Worm (Caenorhabditis elegans): Measurements from ENCODE around the gene F48F7.3.

DNA sequence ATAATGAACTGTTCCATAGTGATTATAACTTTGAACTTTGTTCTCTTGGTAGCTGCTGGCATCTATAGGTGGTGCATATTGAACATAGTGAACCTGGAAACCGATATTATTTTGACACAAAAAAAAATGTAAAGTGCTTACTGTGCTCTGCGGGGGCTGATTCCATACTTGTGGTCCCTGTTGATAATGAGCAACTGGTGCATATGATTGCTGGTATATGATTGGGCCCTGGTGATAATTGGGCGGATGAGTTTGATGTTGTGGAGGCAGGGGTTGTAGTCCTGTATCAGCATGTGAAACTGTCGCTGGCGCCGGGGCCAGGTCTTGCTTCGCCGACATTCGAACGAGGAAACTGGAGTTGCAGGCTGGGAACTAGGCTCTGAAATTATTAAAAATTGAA, 5.0 kb downstream of the F48F7.3 start, which contains the start of gene pqn-39:
- no peak for TF ChIP-seq elt-3 (tag; optimal IDR thresholded peaks at IDR 0.05)
- no peak for TF ChIP-seq mep-1 (tag; optimal IDR thresholded peaks at IDR 0.05)
- TF ChIP-seq nhr-12 (tag; optimal IDR thresholded peaks at IDR 0.05), result no peak
- no peak for TF ChIP-seq unc-62 (GFP tag; optimal IDR thresholded peaks at IDR 0.05)
- no peak for TF ChIP-seq sptf-1 (tag; optimal IDR thresholded peaks at IDR 0.05)
- no peak for TF ChIP-seq ceh-83 (GFP tag; optimal IDR thresholded peaks at IDR 0.05)
- TF ChIP-seq bed-3 (GFP tag; optimal IDR thresholded peaks at IDR 0.05), result no peak
- no peak for TF ChIP-seq nhr-76 (tag; optimal IDR thresholded peaks at IDR 0.05)
- TF ChIP-seq M03D4.4 (tag; optimal IDR thresholded peaks at IDR 0.05), result no peak
- TF ChIP-seq ztf-11 (tag; optimal IDR thresholded peaks at IDR 0.05), result no peak
